Fruit fly (Drosophila melanogaster) whole organism, embryonic: Measurements from ENCODE around the gene HUWE1.

Source experiments
- Atf-2 ChIP-seq: fragments of 200-800 bp; sonication (Bioruptor generic); optimal IDR thresholded peaks from 2 replicates; lab custom pipeline; 2016; ENCODE audit warnings: missing biosample characterization, missing genetic modification characterization
- Blimp-1 ChIP-seq: fragments of 200-800 bp; sonication (Bioruptor generic); optimal IDR thresholded peaks from 3 replicates; lab custom pipeline; 2018; ENCODE audit warnings: missing biosample characterization, missing genetic modification characterization, mild to moderate bottlenecking, moderate library complexity, missing genetic modification reagents
- CG10147 ChIP-seq: fragments of 200-800 bp; sonication (Bioruptor generic); optimal IDR thresholded peaks from 2 replicates; lab custom pipeline; 2019; ENCODE audit warnings: missing biosample characterization, mild to moderate bottlenecking, missing genetic modification characterization, moderate library complexity
- CG13424 ChIP-seq: fragments of 200-800 bp; sonication (Bioruptor generic); optimal IDR thresholded peaks from 2 replicates; lab custom pipeline; 2019; ENCODE audit warnings: missing biosample characterization, mild to moderate bottlenecking, missing genetic modification characterization, moderate library complexity
- CG13624 ChIP-seq: fragments of 200-800 bp; sonication (Bioruptor generic); optimal IDR thresholded peaks from 2 replicates; lab custom pipeline; 2016; ENCODE audit warnings: missing biosample characterization, missing genetic modification characterization
- CG15696 ChIP-seq: fragments of 200-800 bp; sonication (Bioruptor generic); optimal IDR thresholded peaks from 2 replicates; lab custom pipeline; 2019; ENCODE audit warnings: missing biosample characterization, mild to moderate bottlenecking, missing genetic modification characterization, moderate library complexity
- CG16815 ChIP-seq: fragments of 200-800 bp; sonication (Bioruptor generic); optimal IDR thresholded peaks from 3 replicates; lab custom pipeline; 2017; ENCODE audit warnings: missing biosample characterization, mild to moderate bottlenecking, missing genetic modification characterization
- CG32532 ChIP-seq: fragments of 200-800 bp; sonication (Bioruptor generic); IDR thresholded peaks from 2 replicates; pipeline ENCODE4 v1.3.6; 2022; ENCODE audit warnings: missing biosample characterization, missing genetic modification characterization
- CG32772 ChIP-seq: fragments of 200-800 bp; sonication (Bioruptor generic); IDR thresholded peaks from 2 replicates; pipeline ENCODE4 v1.3.6; 2022; ENCODE audit warnings: missing biosample characterization, missing genetic modification characterization
- CG34422 ChIP-seq: fragments of 200-800 bp; sonication (Bioruptor generic); IDR thresholded peaks from 3 replicates; pipeline ENCODE4 v1.3.6; 2022; ENCODE audit warnings: missing biosample characterization, missing genetic modification characterization
- CG7745 ChIP-seq: fragments of 200-800 bp; sonication (Bioruptor generic); optimal IDR thresholded peaks from 2 replicates; lab custom pipeline; 2018; ENCODE audit warnings: missing biosample characterization, mild to moderate bottlenecking, missing genetic modification characterization, moderate library complexity
- CG7928 ChIP-seq: fragments of 200-800 bp; sonication (Bioruptor generic); optimal IDR thresholded peaks from 2 replicates; lab custom pipeline; 2017; ENCODE audit warnings: missing biosample characterization, mild to moderate bottlenecking, missing genetic modification characterization
- CG8359 ChIP-seq: fragments of 200-800 bp; sonication (Bioruptor generic); optimal IDR thresholded peaks from 2 replicates; lab custom pipeline; 2017; ENCODE audit warnings: missing biosample characterization, mild to moderate bottlenecking, missing genetic modification characterization, borderline replicate concordance
- CG9932 ChIP-seq: fragments of 200-800 bp; sonication (Bioruptor generic); IDR thresholded peaks from 2 replicates; pipeline ENCODE4 v1.3.6; 2022; ENCODE audit warnings: missing biosample characterization, missing genetic modification characterization
- Dek ChIP-seq: fragments of 200-800 bp; sonication (Bioruptor generic); optimal IDR thresholded peaks from 3 replicates; lab custom pipeline; 2019; ENCODE audit warnings: missing biosample characterization, mild to moderate bottlenecking, missing genetic modification characterization, moderate library complexity
- Dfd ChIP-seq, 2 experiments: fragments of >200 bp; optimal IDR thresholded peaks; 2 replicates each; lab custom pipeline; 2017; ENCODE audit warnings: missing biosample characterization in 2 of 2, missing genetic modification characterization in 2 of 2
- Doc3 ChIP-seq: fragments of 200-800 bp; sonication (Bioruptor generic); IDR thresholded peaks from 3 replicates; pipeline ENCODE4 v1.3.6; 2022; ENCODE audit warnings: missing biosample characterization, missing genetic modification characterization; ENCODE audit not compliant: partially characterized antibody
- Fer3 ChIP-seq: fragments of 200-800 bp; sonication (Bioruptor generic); optimal IDR thresholded peaks from 2 replicates; lab custom pipeline; 2018; ENCODE audit warnings: missing biosample characterization, mild to moderate bottlenecking, missing genetic modification characterization, moderate library complexity
- H15 ChIP-seq: fragments of 200-800 bp; sonication (Bioruptor generic); IDR thresholded peaks from 3 replicates; pipeline ENCODE4 v1.3.6; 2022; ENCODE audit warnings: missing biosample characterization, missing genetic modification characterization
- H2.0 ChIP-seq: fragments of 200-800 bp; sonication (Bioruptor generic); IDR thresholded peaks from 2 replicates; pipeline ENCODE4 v1.3.6; 2022; ENCODE audit warnings: missing biosample characterization, missing genetic modification characterization
- Lhr ChIP-seq: fragments of 200-800 bp; sonication (Bioruptor generic); optimal IDR thresholded peaks from 3 replicates; lab custom pipeline; 2017; ENCODE audit warnings: mild to moderate bottlenecking, missing biosample characterization, missing genetic modification reagents, missing genetic modification characterization
- Max ChIP-seq: fragments of 200-800 bp; sonication (Bioruptor generic); optimal IDR thresholded peaks from 2 replicates; lab custom pipeline; 2016; ENCODE audit warnings: missing biosample characterization, mild to moderate bottlenecking, missing genetic modification characterization
- Myb ChIP-seq: fragments of 200-800 bp; sonication (Bioruptor generic); optimal IDR thresholded peaks from 2 replicates; lab custom pipeline; 2016; ENCODE audit warnings: missing biosample characterization, missing genetic modification characterization
- NC2β ChIP-seq: fragments of 200-800 bp; sonication (Bioruptor generic); optimal IDR thresholded peaks from 2 replicates; lab custom pipeline; 2016; ENCODE audit warnings: missing biosample characterization, missing genetic modification characterization
- Oaz ChIP-seq: fragments of 200-800 bp; sonication (Bioruptor generic); IDR thresholded peaks from 2 replicates; pipeline ENCODE4 v1.3.6; 2022; ENCODE audit warnings: missing biosample characterization, missing genetic modification characterization
- Pdp1 ChIP-seq, 2 experiments: fragments of 200-800 bp; sonication (Bioruptor generic); optimal IDR thresholded peaks; 3 replicates each; lab custom pipeline; 2016; ENCODE audit warnings: missing biosample characterization in 2 of 2, missing genetic modification characterization in 2 of 2, mild to moderate bottlenecking in 1 of 2, moderate library complexity in 1 of 2
- Sox100B ChIP-seq: fragments of 200-800 bp; sonication (Bioruptor generic); optimal IDR thresholded peaks from 3 replicates; lab custom pipeline; 2018; ENCODE audit warnings: missing biosample characterization, mild to moderate bottlenecking, missing genetic modification characterization
- Ssrp ChIP-seq: fragments of 200-800 bp; sonication (Bioruptor generic); optimal IDR thresholded peaks from 2 replicates; lab custom pipeline; 2018; ENCODE audit warnings: missing biosample characterization, mild to moderate bottlenecking, missing genetic modification characterization, moderate library complexity
- ap ChIP-seq: fragments of 200-800 bp; sonication (Bioruptor generic); IDR thresholded peaks from 2 replicates; pipeline ENCODE4 v1.3.6; 2022; ENCODE audit warnings: missing biosample characterization, missing genetic modification characterization
- cad ChIP-seq: fragments of >200 bp; optimal IDR thresholded peaks from 2 replicates; lab custom pipeline; 2017; ENCODE audit warnings: missing biosample characterization, missing genetic modification characterization
- chinmo ChIP-seq: fragments of 200-800 bp; sonication (Bioruptor generic); IDR thresholded peaks from 4 replicates; pipeline ENCODE4 v1.3.6; 2022; ENCODE audit warnings: missing biosample characterization, missing genetic modification characterization; ENCODE audit not compliant: partially characterized antibody
- dmrt99B ChIP-seq: fragments of 200-800 bp; sonication (Bioruptor generic); optimal IDR thresholded peaks from 2 replicates; lab custom pipeline; 2018; ENCODE audit warnings: missing biosample characterization, mild to moderate bottlenecking, missing genetic modification characterization, moderate library complexity
- fd102C ChIP-seq: fragments of 200-800 bp; sonication (Bioruptor generic); optimal IDR thresholded peaks from 2 replicates; lab custom pipeline; 2018; ENCODE audit warnings: missing biosample characterization, mild to moderate bottlenecking, missing genetic modification characterization, moderate library complexity
- fd64A ChIP-seq: fragments of 200-800 bp; sonication (Bioruptor generic); optimal IDR thresholded peaks from 3 replicates; lab custom pipeline; 2018; ENCODE audit warnings: missing biosample characterization, mild to moderate bottlenecking, missing genetic modification characterization
- gro ChIP-seq: fragments of 200-800 bp; sonication (Bioruptor generic); optimal IDR thresholded peaks from 2 replicates; lab custom pipeline; 2016; ENCODE audit warnings: missing biosample characterization, missing genetic modification characterization
- ham ChIP-seq: fragments of 200-800 bp; sonication (Bioruptor generic); IDR thresholded peaks from 2 replicates; pipeline ENCODE4 v1.3.6; 2022; ENCODE audit warnings: missing biosample characterization, missing genetic modification characterization
- kah ChIP-seq: fragments of 200-800 bp; sonication (Bioruptor generic); optimal IDR thresholded peaks from 2 replicates; lab custom pipeline; 2018; ENCODE audit warnings: missing biosample characterization, mild to moderate bottlenecking, missing genetic modification characterization
- ken ChIP-seq: fragments of 200-800 bp; sonication (Bioruptor generic); IDR thresholded peaks from 3 replicates; pipeline ENCODE4 v1.3.6; 2022; ENCODE audit warnings: missing biosample characterization, missing genetic modification characterization
- lab ChIP-seq: fragments of 200-800 bp; sonication (Bioruptor generic); optimal IDR thresholded peaks from 3 replicates; lab custom pipeline; 2017; ENCODE audit warnings: missing biosample characterization, missing genetic modification characterization, mild to moderate bottlenecking, moderate library complexity, missing genetic modification reagents
- lbe ChIP-seq: fragments of 200-800 bp; sonication (Bioruptor generic); optimal IDR thresholded peaks from 2 replicates; lab custom pipeline; 2016; ENCODE audit warnings: missing biosample characterization, mild to moderate bottlenecking, missing genetic modification characterization
- maf-S ChIP-seq: fragments of 200-800 bp; sonication (Bioruptor generic); optimal IDR thresholded peaks from 2 replicates; lab custom pipeline; 2016; ENCODE audit warnings: missing biosample characterization, missing genetic modification characterization
- onecut ChIP-seq: fragments of 200-800 bp; sonication (Bioruptor generic); IDR thresholded peaks from 2 replicates; pipeline ENCODE4 v1.3.6; 2022; ENCODE audit warnings: missing biosample characterization, missing genetic modification characterization
- pros ChIP-seq: fragments of 200-800 bp; sonication (Bioruptor generic); optimal IDR thresholded peaks from 3 replicates; lab custom pipeline; 2019; ENCODE audit warnings: missing biosample characterization, mild to moderate bottlenecking, missing genetic modification characterization, moderate library complexity
- rib ChIP-seq: fragments of 200-800 bp; sonication (Bioruptor generic); IDR thresholded peaks from 2 replicates; pipeline ENCODE4 v1.3.6; 2022; ENCODE audit warnings: missing biosample characterization, missing genetic modification characterization
- sc ChIP-seq, 3 experiments: fragments of >200 bp in 2 of 3; fragments of 200-800 bp in 1 of 3; sonication (Bioruptor generic) in 1 of 3; optimal IDR thresholded peaks; 2 replicates in 2 of 3; 3 replicates in 1 of 3; lab custom pipeline; 2017; ENCODE audit warnings: mild to moderate bottlenecking in 1 of 3, missing biosample characterization in 1 of 3, missing genetic modification characterization in 1 of 3, missing genetic modification reagents in 1 of 3
- so ChIP-seq: fragments of 200-800 bp; sonication (Bioruptor generic); IDR thresholded peaks from 3 replicates; pipeline ENCODE4 v1.3.6; 2022; ENCODE audit warnings: missing biosample characterization, missing genetic modification characterization
- sr ChIP-seq: fragments of 200-800 bp; sonication (Bioruptor generic); IDR thresholded peaks from 3 replicates; pipeline ENCODE4 v1.3.6; 2022; ENCODE audit warnings: missing biosample characterization, missing genetic modification characterization
- trem ChIP-seq: fragments of 200-800 bp; optimal IDR thresholded peaks from 3 replicates; lab custom pipeline; 2019; ENCODE audit warnings: missing biosample characterization, mild to moderate bottlenecking, missing genetic modification characterization, moderate library complexity
- vvl ChIP-seq: fragments of 200-800 bp; sonication (Bioruptor generic); IDR thresholded peaks from 2 replicates; pipeline ENCODE4 v1.3.6; 2022; ENCODE audit warnings: missing biosample characterization, missing genetic modification characterization

Gene HUWE1

dm6 chrX:15738890-15739550 lies 26.6 kb downstream of the HUWE1 start, which contains the start of the genes CG11679 and CG8206 (continued):
- TF ChIP-seq sr (GFP tag; lab: Robert Waterston, UW), result no peak
- no peak for TF ChIP-seq Lhr
- no peak for TF ChIP-seq CG8359 (GFP tag; lab: Kevin White, UChicago)
- TF ChIP-seq so (GFP tag; lab: Robert Waterston, UW), result no peak
- peak; percentile 61 for TF ChIP-seq CG9932
- TF ChIP-seq CG13624, result peak; percentile 43
- peak; percentile 56 for TF ChIP-seq CG13424 (tag; lab: Kevin White, UChicago)
- TF ChIP-seq CG16815 (GFP tag; lab: Kevin White, UChicago), result no peak
- TF ChIP-seq Sox100B (GFP tag; lab: Kevin White, UChicago), result no peak
- no peak for TF ChIP-seq H15
- peak; percentile 3 for TF ChIP-seq Fer3 (tag; lab: Kevin White, UChicago)
- TF ChIP-seq lab (GFP tag; lab: Kevin White, UChicago), result no peak
- no peak for TF ChIP-seq Doc3 (GFP tag; lab: Robert Waterston, UW)
- TF ChIP-seq CG32772 (GFP tag; lab: Robert Waterston, UW), result 0 out of 2 replicates have a peak, but pooled peaks have one; percentile 30
- TF ChIP-seq fd102C (GFP tag; lab: Kevin White, UChicago), result no peak
- no peak for TF ChIP-seq fd64A
- no peak for TF ChIP-seq kah (GFP tag; lab: Kevin White, UChicago)
- no peak for TF ChIP-seq H2.0 (GFP tag; lab: Robert Waterston, UW)
- TF ChIP-seq rib (GFP tag; lab: Robert Waterston, UW), result no peak
- TF ChIP-seq onecut (GFP tag; lab: Robert Waterston, UW), result no peak
- no peak for TF ChIP-seq CG32532
- no peak for TF ChIP-seq CG7928 (GFP tag; lab: Kevin White, UChicago)
- no peak for TF ChIP-seq ham
- no peak for TF ChIP-seq cad
- no peak for TF ChIP-seq Oaz
- peak; percentile 35 for TF ChIP-seq dmrt99B (tag; lab: Kevin White, UChicago)
- TF ChIP-seq ken (GFP tag; lab: Robert Waterston, UW), result no peak
- TF ChIP-seq sc (optimal IDR thresholded peaks at IDR 0.05; lab: Kevin White, UChicago), result no peak
- no peak for TF ChIP-seq sc (GFP tag; optimal IDR thresholded peaks at IDR 0.05; lab: Kevin White, UChicago)
- no peak for TF ChIP-seq ap (GFP tag; lab: Robert Waterston, UW)
- no peak for TF ChIP-seq vvl
- TF ChIP-seq CG34422 (GFP tag; lab: Robert Waterston, UW), result peak; percentile 55; the same call in 1 of the 3 replicates
- TF ChIP-seq CG10147, result peak; percentile 13
- 0 out of 4 replicates have a peak, but pooled peaks have one; percentile 44 for TF ChIP-seq chinmo (GFP tag; lab: Robert Waterston, UW)
- no peak for TF ChIP-seq Ssrp (tag; lab: Kevin White, UChicago)
- no peak for TF ChIP-seq Dfd (GFP tag; optimal IDR thresholded peaks at IDR 0.05; lab: Kevin White, UChicago)
- peak; percentile 34 for TF ChIP-seq gro (GFP tag; lab: Kevin White, UChicago)
- no peak for TF ChIP-seq NC2β (GFP tag; lab: Kevin White, UChicago)
- TF ChIP-seq Pdp1 (GFP tag; optimal IDR thresholded peaks at IDR 0.05; lab: Kevin White, UChicago), result peak; percentile 38 to 62
- TF ChIP-seq Myb (GFP tag; lab: Kevin White, UChicago), result peak; percentile 83
- no peak for TF ChIP-seq pros
- no peak for TF ChIP-seq maf-S (GFP tag; lab: Kevin White, UChicago)
- TF ChIP-seq Atf-2 (GFP tag; lab: Kevin White, UChicago), result peak; percentile 31
- TF ChIP-seq CG7745 (tag; lab: Kevin White, UChicago), result no peak
- TF ChIP-seq CG15696 (tag; lab: Kevin White, UChicago), result peak; percentile 1
- no peak for TF ChIP-seq lbe (GFP tag; lab: Kevin White, UChicago)
- no peak for TF ChIP-seq Blimp-1 (GFP tag; lab: Kevin White, UChicago)
- no peak for TF ChIP-seq Dek (tag; lab: Kevin White, UChicago)
- peak; percentile 49 for TF ChIP-seq trem (tag; lab: Kevin White, UChicago)
- TF ChIP-seq Max (GFP tag; lab: Kevin White, UChicago), result peak; percentile 24
